Fruit fly (Drosophila melanogaster) whole organism, wandering third instar larva: ENCODE results near the gene Pde6.

Experiments
- Abd-B ChIP-seq: fragments of >200 bp; optimal IDR thresholded peaks from 2 replicates; lab custom pipeline; 2017; ENCODE audit warnings: missing biosample characterization, missing genetic modification characterization
- CG32264 ChIP-seq: fragments of 200-800 bp; sonication (Bioruptor generic); optimal IDR thresholded peaks from 2 replicates; lab custom pipeline; 2016; ENCODE audit warnings: missing biosample characterization, missing genetic modification characterization
- CG9705 ChIP-seq: fragments of 200-800 bp; sonication (Bioruptor generic); optimal IDR thresholded peaks from 2 replicates; lab custom pipeline; 2018; ENCODE audit warnings: missing biosample characterization, mild to moderate bottlenecking, missing genetic modification characterization
- CrebA ChIP-seq: fragments of 200-800 bp; sonication (Bioruptor generic); optimal IDR thresholded peaks from 2 replicates; lab custom pipeline; 2016; ENCODE audit warnings: missing biosample characterization, mild to moderate bottlenecking, missing genetic modification characterization, borderline replicate concordance
- Dfd ChIP-seq: fragments of >200 bp; optimal IDR thresholded peaks from 2 replicates; lab custom pipeline; 2017; ENCODE audit warnings: missing biosample characterization, missing genetic modification characterization
- Dif ChIP-seq: fragments of 200-275, 200-300 bp; sonication (Bioruptor generic); optimal IDR thresholded peaks from 2 replicates; lab custom pipeline; 2018; ENCODE audit warnings: missing biosample characterization, missing genetic modification characterization; ENCODE audit not compliant: partially characterized antibody
- GATAd ChIP-seq: sonication (Bioruptor generic); optimal IDR thresholded peaks from 2 replicates; lab custom pipeline; 2016; ENCODE audit warnings: missing biosample characterization, missing genetic modification characterization
- HLH106 ChIP-seq: fragments of 200-800 bp; optimal IDR thresholded peaks from 3 replicates; lab custom pipeline; 2019; ENCODE audit warnings: missing biosample characterization, mild to moderate bottlenecking, missing genetic modification characterization, moderate library complexity
- Hnf4 ChIP-seq: fragments of 200-800 bp; sonication (Bioruptor generic); optimal IDR thresholded peaks from 2 replicates; lab custom pipeline; 2016; ENCODE audit warnings: missing biosample characterization, mild to moderate bottlenecking, missing genetic modification characterization
- Hr78 ChIP-seq: fragments of >200 bp; optimal IDR thresholded peaks from 2 replicates; lab custom pipeline; 2017; ENCODE audit warnings: missing biosample characterization, missing genetic modification characterization
- Hr83 ChIP-seq: fragments of 200-300 bp; sonication (Bioruptor generic); optimal IDR thresholded peaks from 2 replicates; lab custom pipeline; 2016; ENCODE audit warnings: missing biosample characterization, mild to moderate bottlenecking, missing genetic modification characterization, moderate library complexity; ENCODE audit not compliant: poor library complexity, severe bottlenecking
- Jra ChIP-seq: sonication (Bioruptor generic); optimal IDR thresholded peaks from 2 replicates; lab custom pipeline; 2016; ENCODE audit warnings: missing biosample characterization, missing genetic modification characterization
- Mio ChIP-seq: sonication (Bioruptor generic); optimal IDR thresholded peaks from 2 replicates; lab custom pipeline; 2016; ENCODE audit warnings: missing biosample characterization, missing genetic modification characterization
- Myc ChIP-seq: fragments of >200 bp; optimal IDR thresholded peaks from 2 replicates; lab custom pipeline; 2017
- N ChIP-seq: fragments of >200 bp; optimal IDR thresholded peaks from 2 replicates; lab custom pipeline; 2018; ENCODE audit warnings: missing biosample characterization, missing external identifiers, missing genetic modification characterization
- OdsH ChIP-seq: fragments of 200-800 bp; sonication (Bioruptor generic); optimal IDR thresholded peaks from 2 replicates; lab custom pipeline; 2016; ENCODE audit warnings: missing biosample characterization, mild to moderate bottlenecking, missing genetic modification characterization
- Rel ChIP-seq, 2 experiments: fragments of 200-800 bp; sonication (Bioruptor generic) in 1 of 2; optimal IDR thresholded peaks; 2 replicates in 1 of 2; 3 replicates in 1 of 2; lab custom pipeline; 2016 to 2019; ENCODE audit warnings: mild to moderate bottlenecking in 2 of 2, missing biosample characterization in 2 of 2, missing genetic modification characterization in 2 of 2, moderate library complexity in 1 of 2
- Sp1 ChIP-seq: fragments of 200-800 bp; sonication (Bioruptor generic); optimal IDR thresholded peaks from 3 replicates; lab custom pipeline; 2019; ENCODE audit warnings: missing biosample characterization, mild to moderate bottlenecking, missing genetic modification characterization, moderate library complexity
- Vsx2 ChIP-seq: fragments of 200-300, 225-300 bp; sonication (Bioruptor generic); optimal IDR thresholded peaks from 2 replicates; lab custom pipeline; 2018; ENCODE audit warnings: missing biosample characterization, missing genetic modification characterization; ENCODE audit not compliant: partially characterized antibody
- br ChIP-seq: fragments of 200-800 bp; sonication (Bioruptor generic); optimal IDR thresholded peaks from 2 replicates; lab custom pipeline; 2016; ENCODE audit warnings: missing biosample characterization, missing genetic modification characterization
- brk ChIP-seq: fragments of 200-800 bp; sonication (Bioruptor generic); optimal IDR thresholded peaks from 2 replicates; lab custom pipeline; 2016; ENCODE audit warnings: missing biosample characterization, mild to moderate bottlenecking, missing genetic modification characterization
- dl ChIP-seq, 2 experiments: fragments of 175-275, 200-275 bp in 1 of 2; fragments of 200-275 bp in 1 of 2; sonication (Bioruptor generic); optimal IDR thresholded peaks; lab custom pipeline; 2018; ENCODE audit warnings: mild to moderate bottlenecking in 2 of 2, missing biosample characterization in 2 of 2, missing genetic modification characterization in 2 of 2, moderate library complexity in 2 of 2; ENCODE audit not compliant: partially characterized antibody in 2 of 2, insufficient read depth in 1 of 2
- dmrt93B ChIP-seq: fragments of 200-800 bp; sonication (Bioruptor generic); optimal IDR thresholded peaks from 2 replicates; lab custom pipeline; 2018; ENCODE audit warnings: missing biosample characterization, mild to moderate bottlenecking, missing genetic modification characterization
- dsf ChIP-seq: sonication (Bioruptor generic); optimal IDR thresholded peaks from 2 replicates; lab custom pipeline; 2016; ENCODE audit warnings: missing biosample characterization, missing genetic modification characterization, borderline replicate concordance
- ey ChIP-seq: fragments of 200-800 bp; sonication (Bioruptor generic); optimal IDR thresholded peaks from 2 replicates; lab custom pipeline; 2016; ENCODE audit warnings: missing biosample characterization, missing genetic modification characterization
- foxo ChIP-seq, 2 experiments: fragments of 200-800 bp; sonication (Bioruptor generic); optimal IDR thresholded peaks; 2 replicates in 1 of 2; 3 replicates in 1 of 2; lab custom pipeline; 2016 to 2017; ENCODE audit warnings: missing biosample characterization in 2 of 2, missing genetic modification characterization in 2 of 2
- fru ChIP-seq: fragments of 200-800 bp; sonication (Bioruptor generic); optimal IDR thresholded peaks from 3 replicates; lab custom pipeline; 2016; ENCODE audit warnings: missing biosample characterization, mild to moderate bottlenecking, missing genetic modification characterization
- h ChIP-seq: fragments of 200-800 bp; sonication (Bioruptor generic); optimal IDR thresholded peaks from 3 replicates; lab custom pipeline; 2016; ENCODE audit warnings: missing biosample characterization, mild to moderate bottlenecking, missing genetic modification characterization
- jim ChIP-seq: fragments of 175-275, 200-325 bp; sonication (Bioruptor generic); optimal IDR thresholded peaks from 2 replicates; lab custom pipeline; 2016; ENCODE audit warnings: missing biosample characterization, mild to moderate bottlenecking, missing genetic modification characterization
- lola ChIP-seq: fragments of >200 bp; optimal IDR thresholded peaks from 2 replicates; lab custom pipeline; 2017; ENCODE audit warnings: missing biosample characterization, missing genetic modification characterization
- pan ChIP-seq: fragments of >200 bp; optimal IDR thresholded peaks from 2 replicates; lab custom pipeline; 2017
- psq ChIP-seq: fragments of 200-800 bp; sonication (Bioruptor generic); optimal IDR thresholded peaks from 3 replicates; lab custom pipeline; 2017; ENCODE audit warnings: missing biosample characterization, mild to moderate bottlenecking, missing genetic modification characterization, moderate library complexity
- rgr ChIP-seq: fragments of 200-800 bp; sonication (Bioruptor generic); optimal IDR thresholded peaks from 3 replicates; lab custom pipeline; 2016; ENCODE audit warnings: missing biosample characterization, mild to moderate bottlenecking, missing genetic modification characterization
- sage ChIP-seq: fragments of 200-800 bp; sonication (Bioruptor generic); optimal IDR thresholded peaks from 2 replicates; lab custom pipeline; 2016; ENCODE audit warnings: missing biosample characterization, mild to moderate bottlenecking, missing genetic modification characterization
- sv ChIP-seq: fragments of 200-800 bp; sonication (Bioruptor generic); optimal IDR thresholded peaks from 3 replicates; lab custom pipeline; 2016; ENCODE audit warnings: missing biosample characterization, missing genetic modification characterization
- tai ChIP-seq: sonication (Bioruptor generic); optimal IDR thresholded peaks from 2 replicates; lab custom pipeline; 2016; ENCODE audit warnings: missing biosample characterization, missing genetic modification characterization
- usp ChIP-seq: fragments of >200 bp; optimal IDR thresholded peaks from 2 replicates; lab custom pipeline; 2017; ENCODE audit warnings: missing biosample characterization, missing genetic modification characterization
- woc ChIP-seq: sonication (Bioruptor generic); optimal IDR thresholded peaks from 2 replicates; lab custom pipeline; 2016; ENCODE audit warnings: missing biosample characterization, mild to moderate bottlenecking, missing genetic modification characterization

Gene Pde6

DNA sequence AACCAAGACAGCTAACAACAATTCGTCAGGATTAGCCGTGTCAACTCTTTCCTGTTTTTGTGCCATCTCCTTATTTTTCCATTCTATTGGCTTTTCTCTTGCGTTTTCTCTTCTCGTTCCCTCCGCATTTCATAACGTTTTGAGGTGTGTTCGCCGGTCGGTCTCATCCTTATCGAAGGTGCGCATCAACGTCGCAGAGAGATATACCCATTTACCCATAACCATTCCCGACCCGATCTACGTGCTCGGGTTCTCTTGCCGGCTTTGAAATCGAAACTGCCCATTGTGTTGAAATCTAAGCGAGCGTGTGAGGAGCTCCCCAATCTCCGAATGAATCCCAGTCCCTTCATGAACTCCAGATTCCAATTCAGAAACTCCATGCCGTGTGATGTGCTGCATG is 75.1 kb downstream of the Pde6 start:
- TF ChIP-seq brk (GFP tag; lab: Kevin White, UChicago): no peak
- TF ChIP-seq dsf (GFP tag; lab: Kevin White, UChicago): no peak
- TF ChIP-seq GATAd (GFP tag; lab: Kevin White, UChicago): no peak
- TF ChIP-seq Hr83 (GFP tag; lab: Kevin White, UChicago): no peak
- TF ChIP-seq psq (GFP tag; lab: Kevin White, UChicago): no peak
- TF ChIP-seq Jra (GFP tag; lab: Kevin White, UChicago): no peak
- TF ChIP-seq OdsH (GFP tag; lab: Kevin White, UChicago): no peak
- TF ChIP-seq Sp1 (GFP tag; lab: Kevin White, UChicago): no peak

DNA sequence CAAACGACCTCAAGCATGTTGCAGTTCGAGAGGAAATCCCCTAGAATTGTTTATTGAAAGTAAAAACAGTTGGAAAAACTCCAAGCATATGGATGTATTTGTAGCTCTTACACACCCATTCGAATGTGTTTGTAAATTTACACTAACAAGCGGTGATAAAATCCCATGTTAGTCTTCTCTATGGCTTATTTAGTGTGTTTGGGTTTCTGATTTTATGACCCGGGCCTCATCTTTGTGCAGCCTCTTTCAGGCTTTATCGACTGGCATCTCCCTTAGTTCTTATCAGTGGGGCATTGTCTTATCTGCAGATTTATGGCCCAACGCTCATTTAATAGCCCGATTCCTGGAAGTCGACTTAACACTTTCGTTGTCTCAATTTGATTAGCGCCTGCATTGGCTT is 76.1 kb downstream of the Pde6 start:
- no peak for TF ChIP-seq Abd-B (GFP tag; lab: Kevin White, UChicago)
- no peak for TF ChIP-seq Mio (GFP tag; lab: Kevin White, UChicago)
- no peak for TF ChIP-seq pan
- TF ChIP-seq CG32264 (GFP tag; lab: Kevin White, UChicago): no peak
- no peak for TF ChIP-seq Hr83 (GFP tag; lab: Kevin White, UChicago)
- no peak for TF ChIP-seq ey (GFP tag; lab: Kevin White, UChicago)
- TF ChIP-seq GATAd (GFP tag; lab: Kevin White, UChicago): no peak
- TF ChIP-seq CrebA (GFP tag; lab: Kevin White, UChicago): no peak
- no peak for TF ChIP-seq brk (GFP tag; lab: Kevin White, UChicago)
- TF ChIP-seq fru (GFP tag; lab: Kevin White, UChicago): no peak
- no peak for TF ChIP-seq N (GFP tag; lab: Kevin White, UChicago)
- TF ChIP-seq dmrt93B (GFP tag; lab: Kevin White, UChicago): no peak
- no peak for TF ChIP-seq OdsH (GFP tag; lab: Kevin White, UChicago)
- TF ChIP-seq Dfd (GFP tag; lab: Kevin White, UChicago): no peak
- no peak for TF ChIP-seq dl (GFP tag; optimal IDR thresholded peaks at IDR 0.05; lab: Kevin White, UChicago; ENCODE audit: insufficient read depth in 1 of 2, partially characterized antibody in 2 of 2)
- TF ChIP-seq sv: no peak
- no peak for TF ChIP-seq jim (GFP tag; lab: Kevin White, UChicago)
- TF ChIP-seq woc (GFP tag; lab: Kevin White, UChicago): no peak
- TF ChIP-seq, all 38 proteins: peak for 0

DNA sequence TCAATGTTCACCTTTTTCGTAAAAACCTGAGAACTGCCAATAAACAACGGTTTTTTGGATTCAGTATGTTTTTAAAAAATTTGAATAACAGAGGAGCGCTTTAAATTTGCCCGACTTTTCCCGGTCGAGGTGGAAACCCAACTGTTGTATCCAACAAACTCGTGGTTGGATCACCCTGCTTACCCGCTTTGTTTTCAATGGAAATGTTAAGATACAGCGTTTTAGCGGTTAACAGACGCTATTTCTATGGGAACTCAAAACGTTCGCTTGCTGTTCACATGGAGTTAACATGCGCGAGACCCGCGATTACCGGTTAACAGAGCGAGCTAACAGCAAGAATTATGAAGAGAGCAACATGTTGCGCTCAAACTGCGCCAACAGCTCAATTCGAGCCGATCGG is 76.5 kb downstream of the Pde6 start, which contains the start of gene cv-c:
Gene cv-c (minus strand): TSS at position 145 of the 400 bp plus-strand sequence.
- TF ChIP-seq Myc (no peak), psq (GFP tag; lab: Kevin White, UChicago) (no peak), CG9705 (no peak), rgr (GFP tag; lab: Kevin White, UChicago) (peak; percentile 29), Vsx2 (no peak), jim (GFP tag; lab: Kevin White, UChicago) (no peak), dmrt93B (GFP tag; lab: Kevin White, UChicago) (no peak), dsf (GFP tag; lab: Kevin White, UChicago) (no peak), sage (GFP tag; lab: Kevin White, UChicago) (no peak), ey (GFP tag; lab: Kevin White, UChicago) (no peak), tai (GFP tag; lab: Kevin White, UChicago) (no peak), br (GFP tag; lab: Kevin White, UChicago) (no peak), pan (no peak), CrebA (GFP tag; lab: Kevin White, UChicago) (peak; percentile 51), Abd-B (GFP tag; lab: Kevin White, UChicago) (no peak), Dfd (GFP tag; lab: Kevin White, UChicago) (no peak), usp (GFP tag; lab: Kevin White, UChicago) (no peak), Hr78 (GFP tag; lab: Kevin White, UChicago) (no peak), GATAd (GFP tag; lab: Kevin White, UChicago) (no peak), brk (GFP tag; lab: Kevin White, UChicago) (peak; percentile 36), Hr83 (GFP tag; lab: Kevin White, UChicago) (peak; percentile 34), fru (GFP tag; lab: Kevin White, UChicago) (no peak), Jra (GFP tag; lab: Kevin White, UChicago) (peak; percentile 50), Sp1 (GFP tag; lab: Kevin White, UChicago) (peak; percentile 8), foxo (GFP tag; optimal IDR thresholded peaks at IDR 0.05; lab: Kevin White, UChicago) (no peak), Mio (GFP tag; lab: Kevin White, UChicago) (no peak), h (no peak), CG32264 (GFP tag; lab: Kevin White, UChicago) (no peak), Hnf4 (GFP tag; lab: Kevin White, UChicago) (peak; percentile 56), Rel (GFP tag; optimal IDR thresholded peaks at IDR 0.05; lab: Kevin White, UChicago) (peak; percentile 59), Rel (tag; optimal IDR thresholded peaks at IDR 0.05; lab: Kevin White, UChicago) (peak; percentile 35), N (GFP tag; lab: Kevin White, UChicago) (no peak), sv (no peak), OdsH (GFP tag; lab: Kevin White, UChicago) (no peak), dl (GFP tag; optimal IDR thresholded peaks at IDR 0.05; lab: Kevin White, UChicago; ENCODE audit: insufficient read depth in 1 of 2, partially characterized antibody in 2 of 2) (no peak), Dif (peak; percentile 0), woc (GFP tag; lab: Kevin White, UChicago) (no peak), HLH106 (tag; lab: Kevin White, UChicago) (no peak), lola (GFP tag; lab: Kevin White, UChicago) (no peak)
- TF ChIP-seq, all 38 proteins: peak for 9
